Worm (Caenorhabditis elegans): ENCODE measurements around the gene nol-56.

DNA sequence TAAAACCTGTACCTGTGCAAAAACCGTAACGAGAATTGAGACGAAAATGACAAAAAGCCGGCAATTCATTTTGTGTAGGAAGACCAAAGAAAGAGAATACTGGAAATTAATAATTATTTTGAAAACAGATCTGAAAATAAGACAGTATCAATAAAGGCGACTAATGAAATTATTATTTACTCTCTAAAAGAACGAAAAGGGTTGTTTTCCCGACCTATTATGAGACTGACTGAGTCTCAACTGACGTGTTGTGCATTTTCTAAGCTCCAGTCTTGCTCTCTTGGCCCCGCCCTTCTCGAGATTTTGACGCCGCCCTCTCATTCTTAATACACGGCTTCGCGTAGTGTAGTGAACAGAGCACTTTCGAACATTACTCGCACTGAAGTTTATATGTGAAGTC, 2.7 kb downstream of the nol-56 start, which contains the start of gene K07C5.9:
- no peak for TF ChIP-seq rnt-1 (tag; optimal IDR thresholded peaks at IDR 0.05)
- TF ChIP-seq jun-1 (tag; optimal IDR thresholded peaks at IDR 0.05) = no peak
- TF ChIP-seq mdl-1 (tag; optimal IDR thresholded peaks at IDR 0.05) = no peak
- no peak for TF ChIP-seq unc-130 (tag; optimal IDR thresholded peaks at IDR 0.05)
- no peak for TF ChIP-seq pag-3 (tag; optimal IDR thresholded peaks at IDR 0.05; ENCODE audit: borderline replicate concordance, insufficient read depth)
- TF ChIP-seq elt-2 (tag; optimal IDR thresholded peaks at IDR 0.05) = no peak
- no peak for TF ChIP-seq ama-1 (optimal IDR thresholded peaks at IDR 0.05)
- TF ChIP-seq efl-1 (optimal IDR thresholded peaks at IDR 0.05) = no peak
- TF ChIP-seq efl-1 (GFP tag; optimal IDR thresholded peaks at IDR 0.05 in 1 of 2) = peak in 1 of 2 experiments; percentile 33
- TF ChIP-seq C16A3.4 (tag; optimal IDR thresholded peaks at IDR 0.05) = no peak
- no peak for TF ChIP-seq pqm-1 (tag; optimal IDR thresholded peaks at IDR 0.05)
- TF ChIP-seq ces-1 (GFP tag; optimal IDR thresholded peaks at IDR 0.05) = no peak
- TF ChIP-seq nhr-71 (tag; optimal IDR thresholded peaks at IDR 0.05) = no peak
- TF ChIP-seq nhr-76 (tag; optimal IDR thresholded peaks at IDR 0.05) = no peak
